Fruit fly (Drosophila melanogaster): ENCODE measurements around the gene Kpc1.

DNA sequence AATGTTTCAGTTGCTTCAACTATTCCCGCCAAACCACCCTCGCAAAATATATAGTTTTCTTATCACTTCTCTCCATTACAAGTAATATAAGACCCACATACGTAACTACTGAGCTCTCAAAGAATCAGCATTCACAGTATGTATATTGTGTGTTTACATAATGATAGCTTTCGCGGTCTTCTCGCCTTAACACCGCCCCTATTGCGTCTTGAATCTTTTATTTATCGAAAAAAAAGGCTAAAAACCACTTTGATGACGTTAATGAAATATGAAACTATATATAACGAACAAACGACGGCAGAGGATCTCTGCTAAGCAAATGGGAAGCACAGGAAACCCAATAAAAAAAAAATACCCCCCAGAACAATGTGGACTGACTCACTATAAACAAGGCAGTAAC is 1.4 kb upstream of the Kpc1 start:
- no peak for TF ChIP-seq CG8159 (tag; optimal IDR thresholded peaks at IDR 0.05)
- no peak for TF ChIP-seq CG14655 (GFP tag; optimal IDR thresholded peaks at IDR 0.05)
- TF ChIP-seq CG17806 (tag; optimal IDR thresholded peaks at IDR 0.05), result no peak
- TF ChIP-seq CG32121 (GFP tag; IDR thresholded peaks at IDR 0.05), result no peak
- TF ChIP-seq Pif1A (GFP tag; optimal IDR thresholded peaks at IDR 0.05), result no peak

Measured in whole organism, pupa.